Fruit fly (Drosophila melanogaster) whole organism, pupa: ENCODE results near the gene CG4645.

Experiments used
- CG10348 ChIP-seq: fragments of 200-800 bp; sonication (Bioruptor generic); IDR thresholded peaks from 2 replicates; pipeline ENCODE4 v1.3.6; 2022; ENCODE audit warnings: missing biosample characterization, missing genetic modification characterization
- CG12605 ChIP-seq: fragments of 200-800 bp; sonication (Bioruptor generic); IDR thresholded peaks from 2 replicates; pipeline ENCODE4 v1.3.6; 2022; ENCODE audit warnings: missing biosample characterization, missing genetic modification characterization
- CG13204 ChIP-seq: fragments of 200-800 bp; sonication (Bioruptor generic); optimal IDR thresholded peaks from 2 replicates; lab custom pipeline; 2018; ENCODE audit warnings: missing biosample characterization, mild to moderate bottlenecking, missing genetic modification characterization, moderate library complexity
- CG14655 ChIP-seq: fragments of 200-800 bp; sonication (Bioruptor generic); optimal IDR thresholded peaks from 3 replicates; lab custom pipeline; 2017; ENCODE audit warnings: mild to moderate bottlenecking, missing biosample characterization, missing genetic modification reagents, missing genetic modification characterization
- CG15710 ChIP-seq: fragments of 200-800 bp; sonication (Bioruptor generic); optimal IDR thresholded peaks from 2 replicates; lab custom pipeline; 2018; ENCODE audit warnings: missing biosample characterization, mild to moderate bottlenecking, missing genetic modification characterization, moderate library complexity
- CG17806 ChIP-seq: fragments of 200-800 bp; sonication (Bioruptor generic); optimal IDR thresholded peaks from 2 replicates; lab custom pipeline; 2018; ENCODE audit warnings: missing biosample characterization, mild to moderate bottlenecking, missing genetic modification characterization, moderate library complexity
- CG32121 ChIP-seq: fragments of 200-800 bp; sonication (Bioruptor generic); IDR thresholded peaks from 2 replicates; pipeline ENCODE4 v1.3.6; 2022; ENCODE audit warnings: missing biosample characterization, missing genetic modification characterization
- CG34367 ChIP-seq: fragments of 200-800 bp; sonication (Bioruptor generic); optimal IDR thresholded peaks from 2 replicates; lab custom pipeline; 2018; ENCODE audit warnings: missing biosample characterization, mild to moderate bottlenecking, missing genetic modification characterization
- CG4496 ChIP-seq: fragments of 200-800 bp; sonication (Bioruptor generic); IDR thresholded peaks from 3 replicates; pipeline ENCODE4 v1.3.6; 2022; ENCODE audit warnings: missing biosample characterization, missing genetic modification characterization
- CG8159 ChIP-seq: fragments of 200-800 bp; sonication (Bioruptor generic); optimal IDR thresholded peaks from 3 replicates; lab custom pipeline; 2018; ENCODE audit warnings: missing biosample characterization, mild to moderate bottlenecking, missing genetic modification characterization, moderate library complexity
- CG8301 ChIP-seq: fragments of 200-800 bp; sonication (Bioruptor generic); optimal IDR thresholded peaks from 2 replicates; lab custom pipeline; 2018; ENCODE audit warnings: missing biosample characterization, mild to moderate bottlenecking, missing genetic modification characterization
- CG9948 ChIP-seq: fragments of 200-800 bp; sonication (Bioruptor generic); optimal IDR thresholded peaks from 2 replicates; lab custom pipeline; 2018; ENCODE audit warnings: missing biosample characterization, mild to moderate bottlenecking, missing genetic modification characterization, moderate library complexity
- D1 ChIP-seq: fragments of 200-800 bp; sonication (Bioruptor generic); optimal IDR thresholded peaks from 2 replicates; lab custom pipeline; 2018; ENCODE audit warnings: missing biosample characterization, mild to moderate bottlenecking, missing genetic modification characterization, moderate library complexity
- EcR ChIP-seq: fragments of 200-800 bp; sonication (Bioruptor generic); optimal IDR thresholded peaks from 3 replicates; lab custom pipeline; 2019; ENCODE audit warnings: missing biosample characterization, missing genetic modification characterization, mild to moderate bottlenecking, moderate library complexity, missing genetic modification reagents
- Ets98B ChIP-seq: fragments of 200-800 bp; sonication (Bioruptor generic); IDR thresholded peaks from 2 replicates; pipeline ENCODE4 v1.3.6; 2022; ENCODE audit warnings: missing biosample characterization, missing genetic modification characterization
- Pif1A ChIP-seq: fragments of 200-800 bp; sonication (Bioruptor generic); optimal IDR thresholded peaks from 3 replicates; lab custom pipeline; 2016; ENCODE audit warnings: missing biosample characterization, missing genetic modification characterization
- Pif1B ChIP-seq: fragments of 200-800 bp; sonication (Bioruptor generic); optimal IDR thresholded peaks from 3 replicates; lab custom pipeline; 2016; ENCODE audit warnings: missing biosample characterization, missing genetic modification characterization
- Snoo ChIP-seq: fragments of 200-800 bp; sonication (Bioruptor generic); optimal IDR thresholded peaks from 3 replicates; lab custom pipeline; 2017; ENCODE audit warnings: missing biosample characterization, mild to moderate bottlenecking, missing genetic modification characterization, inconsistent platforms
- fd96Ca ChIP-seq: fragments of 200-800 bp; sonication (Bioruptor generic); IDR thresholded peaks from 3 replicates; pipeline ENCODE4 v1.3.6; 2022; ENCODE audit warnings: missing biosample characterization, missing genetic modification characterization
- gl ChIP-seq: fragments of 200-800 bp; sonication (Bioruptor generic); optimal IDR thresholded peaks from 2 replicates; lab custom pipeline; 2018; ENCODE audit warnings: missing biosample characterization, mild to moderate bottlenecking, missing genetic modification characterization
- rn ChIP-seq: fragments of 200-800 bp; sonication (Bioruptor generic); IDR thresholded peaks from 2 replicates; pipeline ENCODE4 v1.3.6; 2022; ENCODE audit warnings: missing biosample characterization, missing genetic modification characterization

The CG4645 gene

dm6 chrX:12905014-12905900, 4.5 kb upstream of the CG4645 start:
- TF ChIP-seq CG13204 (GFP tag; lab: Kevin White, UChicago), result peak; percentile 36
- no peak for TF ChIP-seq D1 (tag; lab: Kevin White, UChicago)
- TF ChIP-seq Ets98B (GFP tag; lab: Robert Waterston, UW), result peak; percentile 80
- TF ChIP-seq Pif1B, result peak; percentile 33
- peak; percentile 42 for TF ChIP-seq CG8159 (tag; lab: Kevin White, UChicago)
- no peak for TF ChIP-seq CG4496 (GFP tag; lab: Robert Waterston, UW)
- TF ChIP-seq CG32121 (GFP tag; lab: Robert Waterston, UW), result peak; percentile 59
- peak; percentile 55 for TF ChIP-seq CG8301 (tag; lab: Kevin White, UChicago)
- TF ChIP-seq CG34367 (tag; lab: Kevin White, UChicago), result peak; percentile 12
- no peak for TF ChIP-seq EcR (GFP tag; lab: Kevin White, UChicago)
- TF ChIP-seq CG12605 (GFP tag; lab: Robert Waterston, UW), result peak; percentile 69
- TF ChIP-seq rn, result peak; percentile 22; the same call in 1 of the 2 replicates
- TF ChIP-seq fd96Ca (GFP tag; lab: Robert Waterston, UW), result peak; percentile 63; the same call in 2 of the 3 replicates
- no peak for TF ChIP-seq CG10348
- TF ChIP-seq CG9948, result peak; percentile 38
- TF ChIP-seq gl (tag; lab: Kevin White, UChicago), result no peak
- TF ChIP-seq CG15710 (tag; lab: Kevin White, UChicago), result peak; percentile 28
- peak; percentile 22 for TF ChIP-seq CG17806 (tag; lab: Kevin White, UChicago)
- TF ChIP-seq CG14655 (GFP tag; lab: Kevin White, UChicago), result peak; percentile 53
- TF ChIP-seq Snoo (tag; lab: Kevin White, UChicago), result peak; percentile 9
- TF ChIP-seq Pif1A (GFP tag; lab: Kevin White, UChicago), result peak; percentile 52

- peak; percentile 24 for TF ChIP-seq CG14655 (GFP tag; lab: Kevin White, UChicago)
- TF ChIP-seq fd96Ca (GFP tag; lab: Robert Waterston, UW), result peak; percentile 68; the same call in 2 of the 3 replicates
- no peak for TF ChIP-seq CG12605 (GFP tag; lab: Robert Waterston, UW)
- peak; percentile 11 for TF ChIP-seq CG8301 (tag; lab: Kevin White, UChicago)
- TF ChIP-seq CG8159 (tag; lab: Kevin White, UChicago), result no peak
- no peak for TF ChIP-seq gl (tag; lab: Kevin White, UChicago)
- no peak for TF ChIP-seq EcR (GFP tag; lab: Kevin White, UChicago)
- TF ChIP-seq CG4496 (GFP tag; lab: Robert Waterston, UW), result peak; percentile 62; the same call in 2 of the 3 replicates
- no peak for TF ChIP-seq rn
- no peak for TF ChIP-seq Snoo (tag; lab: Kevin White, UChicago)
- TF ChIP-seq Ets98B (GFP tag; lab: Robert Waterston, UW), result peak; percentile 48
- peak; percentile 42 for TF ChIP-seq CG32121 (GFP tag; lab: Robert Waterston, UW)
- TF ChIP-seq, all 21 proteins: peak for 6
These were observed 3.7 kb upstream of the CG4645 start, which contains the start of gene CG4404 for dm6 chrX:12905901-12906689. Gene CG4404, minus strand, starts transcription at chrX:12906018.

- no peak for TF ChIP-seq CG8301 (tag; lab: Kevin White, UChicago)
- TF ChIP-seq Pif1A (GFP tag; lab: Kevin White, UChicago), result no peak
- no peak for TF ChIP-seq CG12605 (GFP tag; lab: Robert Waterston, UW)
- no peak for TF ChIP-seq CG9948
- TF ChIP-seq Ets98B (GFP tag; lab: Robert Waterston, UW), result no peak
- TF ChIP-seq CG15710 (tag; lab: Kevin White, UChicago), result no peak
- TF ChIP-seq CG17806 (tag; lab: Kevin White, UChicago), result no peak
- TF ChIP-seq CG34367 (tag; lab: Kevin White, UChicago), result no peak
- TF ChIP-seq CG8159 (tag; lab: Kevin White, UChicago), result no peak
- TF ChIP-seq Snoo (tag; lab: Kevin White, UChicago), result no peak
- no peak for TF ChIP-seq Pif1B
- no peak for TF ChIP-seq CG13204 (GFP tag; lab: Kevin White, UChicago)
These were observed 2.8 kb upstream of the CG4645 start, which contains the start of gene mRpL49 for dm6 chrX:12906914-12907313. Gene mRpL49, plus strand, starts transcription at chrX:12907105.

- TF ChIP-seq CG4496 (GFP tag; lab: Robert Waterston, UW) (0 out of 3 replicates have a peak, but pooled peaks have one; percentile 16), Snoo (tag; lab: Kevin White, UChicago) (no peak), CG10348 (no peak), Pif1A (GFP tag; lab: Kevin White, UChicago) (no peak), CG8159 (tag; lab: Kevin White, UChicago) (peak; percentile 61), CG17806 (tag; lab: Kevin White, UChicago) (peak; percentile 37), CG15710 (tag; lab: Kevin White, UChicago) (peak; percentile 37), CG12605 (GFP tag; lab: Robert Waterston, UW) (no peak), EcR (GFP tag; lab: Kevin White, UChicago) (no peak), CG14655 (GFP tag; lab: Kevin White, UChicago) (peak; percentile 26)
These were observed 4.0 kb downstream of the CG4645 start for dm6 chrX:12913729-12914128.
